Worm (Caenorhabditis elegans) whole organism, L1 larva: ENCODE results near the gene szy-20.

Source experiments
- aly-2 ChIP-seq: fragments of 150-350 bp; optimal IDR thresholded peaks from 2 replicates; lab custom pipeline; 2014; ENCODE audit warnings: missing biosample characterization, missing genetic modification characterization
- lir-3 ChIP-seq: sonication (generic microtip); optimal IDR thresholded peaks from 2 replicates; lab custom pipeline; 2016; ENCODE audit warnings: mild to moderate bottlenecking, missing genetic modification characterization, moderate library complexity, missing compliant biosample characterization; ENCODE audit not compliant: poor library complexity
- mef-2 ChIP-seq: fragments of 150-350 bp; optimal IDR thresholded peaks from 2 replicates; lab custom pipeline; 2014; ENCODE audit warnings: missing biosample characterization, missing genetic modification characterization
- nhr-28 ChIP-seq: fragments of 150-350 bp; optimal IDR thresholded peaks from 2 replicates; lab custom pipeline; 2014; ENCODE audit warnings: missing biosample characterization, missing genetic modification characterization
- snpc-4 ChIP-seq: fragments of 150-350 bp; optimal IDR thresholded peaks from 2 replicates; lab custom pipeline; 2014; ENCODE audit warnings: missing biosample characterization, missing genetic modification characterization

- TF ChIP-seq aly-2 (tag; lab: Kevin White, UChicago), result no peak
- TF ChIP-seq mef-2 (tag; lab: Kevin White, UChicago), result no peak
- no peak for TF ChIP-seq snpc-4
- TF ChIP-seq nhr-28, result no peak
- TF ChIP-seq lir-3 (tag; lab: Kevin White, UChicago), result no peak
Measured at ce11 chrII:8964835-8965234, 4.3 kb downstream of the szy-20 start, which contains the start of the genes ndub-3 and C18E9.2.
